Fruit fly (Drosophila melanogaster) whole organism, embryonic: ENCODE data around the gene Spt6.

Source experiments
- ATbp ChIP-seq: fragments of 200-800 bp; sonication (Bioruptor generic); optimal IDR thresholded peaks from 2 replicates; lab custom pipeline; 2017; ENCODE audit warnings: missing biosample characterization, mild to moderate bottlenecking, missing genetic modification characterization, missing genetic modification reagents
- Ada2b ChIP-seq: fragments of 200-800 bp; sonication (Bioruptor generic); IDR thresholded peaks from 2 replicates; pipeline ENCODE4 v1.3.6; 2022; ENCODE audit warnings: missing biosample characterization, missing genetic modification characterization
- CG10209 ChIP-seq: fragments of 200-800 bp; sonication (Bioruptor generic); optimal IDR thresholded peaks from 3 replicates; lab custom pipeline; 2017; ENCODE audit warnings: missing biosample characterization, mild to moderate bottlenecking, missing genetic modification characterization, missing genetic modification reagents
- CG1024 ChIP-seq: fragments of 200-800 bp; sonication (Bioruptor generic); IDR thresholded peaks from 2 replicates; pipeline ENCODE4 v1.3.6; 2022; ENCODE audit warnings: missing biosample characterization, missing genetic modification characterization
- CG10543 ChIP-seq: fragments of 200-800 bp; sonication (Bioruptor generic); optimal IDR thresholded peaks from 3 replicates; lab custom pipeline; 2017; ENCODE audit warnings: missing biosample characterization, mild to moderate bottlenecking, missing genetic modification characterization, moderate library complexity
- CG11085 ChIP-seq: fragments of 200-800 bp; sonication (Bioruptor generic); IDR thresholded peaks from 2 replicates; pipeline ENCODE4 v1.3.6; 2022; ENCODE audit warnings: missing biosample characterization, missing genetic modification characterization
- CG12391 ChIP-seq: fragments of 200-800 bp; sonication (Bioruptor generic); optimal IDR thresholded peaks from 3 replicates; lab custom pipeline; 2018; ENCODE audit warnings: missing biosample characterization, mild to moderate bottlenecking, missing genetic modification characterization, moderate library complexity
- CG13287 ChIP-seq: fragments of 200-800 bp; sonication (Bioruptor generic); IDR thresholded peaks from 2 replicates; pipeline ENCODE4 v1.3.6; 2022; ENCODE audit warnings: missing biosample characterization, missing genetic modification characterization; ENCODE audit not compliant: partially characterized antibody
- CG14710 ChIP-seq: fragments of 200-800 bp; sonication (Bioruptor generic); optimal IDR thresholded peaks from 3 replicates; lab custom pipeline; 2019; ENCODE audit warnings: missing biosample characterization, mild to moderate bottlenecking, missing genetic modification characterization, moderate library complexity
- CG14965 ChIP-seq: fragments of 200-800 bp; sonication (Bioruptor generic); optimal IDR thresholded peaks from 2 replicates; lab custom pipeline; 2016; ENCODE audit warnings: missing biosample characterization, missing genetic modification characterization, borderline replicate concordance
- CG15073 ChIP-seq: fragments of 200-800 bp; sonication (Bioruptor generic); optimal IDR thresholded peaks from 2 replicates; lab custom pipeline; 2016; ENCODE audit warnings: missing biosample characterization, missing genetic modification characterization
- CG16779 ChIP-seq: fragments of 200-800 bp; sonication (Bioruptor generic); IDR thresholded peaks from 2 replicates; pipeline ENCODE4 v1.3.6; 2022; ENCODE audit warnings: missing biosample characterization, missing genetic modification characterization
- CG2678 ChIP-seq: fragments of 200-800 bp; sonication (Bioruptor generic); optimal IDR thresholded peaks from 3 replicates; lab custom pipeline; 2019; ENCODE audit warnings: missing biosample characterization, mild to moderate bottlenecking, missing genetic modification characterization, moderate library complexity
- CG2712 ChIP-seq: fragments of 200-800 bp; optimal IDR thresholded peaks from 3 replicates; lab custom pipeline; 2019; ENCODE audit warnings: missing biosample characterization, mild to moderate bottlenecking, missing genetic modification characterization, moderate library complexity
- CG31388 ChIP-seq: fragments of 200-800 bp; sonication (Bioruptor generic); optimal IDR thresholded peaks from 2 replicates; lab custom pipeline; 2016; ENCODE audit warnings: missing biosample characterization, missing genetic modification characterization
- CG3407 ChIP-seq: fragments of 200-800 bp; sonication (Bioruptor generic); optimal IDR thresholded peaks from 2 replicates; lab custom pipeline; 2018; ENCODE audit warnings: missing biosample characterization, mild to moderate bottlenecking, missing genetic modification characterization
- CG42726 ChIP-seq: fragments of 200-800 bp; sonication (Bioruptor generic); IDR thresholded peaks from 2 replicates; pipeline ENCODE4 v1.3.6; 2022; ENCODE audit warnings: missing biosample characterization, missing genetic modification characterization; ENCODE audit not compliant: partially characterized antibody
- CG6689 ChIP-seq: fragments of 200-800 bp; sonication (Bioruptor generic); IDR thresholded peaks from 2 replicates; pipeline ENCODE4 v1.3.6; 2022; ENCODE audit warnings: missing biosample characterization, missing genetic modification characterization
- CG6813 ChIP-seq: fragments of 200-800 bp; sonication (Bioruptor generic); optimal IDR thresholded peaks from 2 replicates; lab custom pipeline; 2017; ENCODE audit warnings: missing biosample characterization, missing genetic modification characterization, mild to moderate bottlenecking, moderate library complexity, missing genetic modification reagents
- CG7987 ChIP-seq: fragments of 200-800 bp; sonication (Bioruptor generic); optimal IDR thresholded peaks from 2 replicates; lab custom pipeline; 2018; ENCODE audit warnings: missing biosample characterization, mild to moderate bottlenecking, missing genetic modification characterization, moderate library complexity
- CG9797 ChIP-seq: fragments of 200-800 bp; sonication (Bioruptor generic); optimal IDR thresholded peaks from 3 replicates; lab custom pipeline; 2018; ENCODE audit warnings: missing biosample characterization, mild to moderate bottlenecking, missing genetic modification characterization
- CTCF ChIP-seq: fragments of 200-800 bp; sonication (Bioruptor generic); optimal IDR thresholded peaks from 2 replicates; lab custom pipeline; 2017; ENCODE audit warnings: missing biosample characterization, mild to moderate bottlenecking, missing genetic modification characterization, moderate library complexity
- Dad ChIP-seq: fragments of 200-800 bp; sonication (Bioruptor generic); optimal IDR thresholded peaks from 3 replicates; lab custom pipeline; 2016; ENCODE audit warnings: missing biosample characterization, missing genetic modification characterization
- Doc3 ChIP-seq: fragments of 200-800 bp; sonication (Bioruptor generic); IDR thresholded peaks from 3 replicates; pipeline ENCODE4 v1.3.6; 2022; ENCODE audit warnings: missing biosample characterization, missing genetic modification characterization; ENCODE audit not compliant: partially characterized antibody
- Eip74EF ChIP-seq, 2 experiments: fragments of 200-800 bp in 1 of 2; fragments of >200 bp in 1 of 2; sonication (Bioruptor generic) in 1 of 2; optimal IDR thresholded peaks; 2 replicates each; lab custom pipeline; 2017 to 2019; ENCODE audit warnings: missing biosample characterization in 2 of 2, missing genetic modification characterization in 2 of 2, mild to moderate bottlenecking in 1 of 2, moderate library complexity in 1 of 2
- Fer1 ChIP-seq: fragments of 200-800 bp; sonication (Bioruptor generic); optimal IDR thresholded peaks from 2 replicates; lab custom pipeline; 2017; ENCODE audit warnings: missing biosample characterization, mild to moderate bottlenecking, missing genetic modification characterization
- Gug ChIP-seq: fragments of 200-800 bp; sonication (Bioruptor generic); IDR thresholded peaks from 4 replicates; pipeline ENCODE4 v1.3.6; 2022; ENCODE audit warnings: missing biosample characterization, missing genetic modification characterization
- HLH54F ChIP-seq: fragments of 200-800 bp; sonication (Bioruptor generic); optimal IDR thresholded peaks from 3 replicates; lab custom pipeline; 2016; ENCODE audit warnings: missing biosample characterization, missing genetic modification characterization
- Max ChIP-seq: fragments of 200-800 bp; sonication (Bioruptor generic); optimal IDR thresholded peaks from 2 replicates; lab custom pipeline; 2016; ENCODE audit warnings: missing biosample characterization, mild to moderate bottlenecking, missing genetic modification characterization
- Nf-YC ChIP-seq: fragments of 200-800 bp; optimal IDR thresholded peaks from 3 replicates; lab custom pipeline; 2019; ENCODE audit warnings: missing biosample characterization, mild to moderate bottlenecking, missing genetic modification characterization, moderate library complexity
- Oaz ChIP-seq: fragments of 200-800 bp; sonication (Bioruptor generic); IDR thresholded peaks from 2 replicates; pipeline ENCODE4 v1.3.6; 2022; ENCODE audit warnings: missing biosample characterization, missing genetic modification characterization
- Rfx ChIP-seq: fragments of 200-800 bp; sonication (Bioruptor generic); IDR thresholded peaks from 2 replicates; pipeline ENCODE4 v1.3.6; 2022; ENCODE audit warnings: missing biosample characterization, missing genetic modification characterization
- TFAM ChIP-seq: fragments of 200-800 bp; sonication (Bioruptor generic); optimal IDR thresholded peaks from 2 replicates; lab custom pipeline; 2017; ENCODE audit warnings: missing biosample characterization, missing genetic modification characterization, inconsistent platforms
- bsh ChIP-seq, 2 experiments: fragments of 200-800 bp; sonication (Bioruptor generic); optimal IDR thresholded peaks; 2 replicates each; lab custom pipeline; 2017 to 2018; ENCODE audit warnings: mild to moderate bottlenecking in 2 of 2, missing biosample characterization in 2 of 2, missing genetic modification characterization in 2 of 2, moderate library complexity in 1 of 2
- cg ChIP-seq: fragments of 200-800 bp; sonication (Bioruptor generic); optimal IDR thresholded peaks from 3 replicates; lab custom pipeline; 2019; ENCODE audit warnings: missing biosample characterization, mild to moderate bottlenecking, missing genetic modification characterization, moderate library complexity
- corto ChIP-seq: fragments of 200-800 bp; sonication (Bioruptor generic); optimal IDR thresholded peaks from 2 replicates; lab custom pipeline; 2016; ENCODE audit warnings: missing biosample characterization, mild to moderate bottlenecking, missing genetic modification characterization, moderate library complexity
- crol ChIP-seq: fragments of 200-800 bp; sonication (Bioruptor generic); IDR thresholded peaks from 2 replicates; pipeline ENCODE4 v1.3.6; 2022; ENCODE audit warnings: missing biosample characterization, missing genetic modification characterization
- dm ChIP-seq: fragments of 200-800 bp; sonication (Bioruptor generic); optimal IDR thresholded peaks from 3 replicates; lab custom pipeline; 2016; ENCODE audit warnings: missing biosample characterization, missing genetic modification characterization
- fd3F ChIP-seq: fragments of 200-800 bp; sonication (Bioruptor generic); optimal IDR thresholded peaks from 2 replicates; lab custom pipeline; 2018; ENCODE audit warnings: missing biosample characterization, mild to moderate bottlenecking, missing genetic modification characterization, moderate library complexity
- ham ChIP-seq: fragments of 200-800 bp; sonication (Bioruptor generic); IDR thresholded peaks from 2 replicates; pipeline ENCODE4 v1.3.6; 2022; ENCODE audit warnings: missing biosample characterization, missing genetic modification characterization
- hth ChIP-seq: fragments of >200 bp; optimal IDR thresholded peaks from 2 replicates; lab custom pipeline; 2017; ENCODE audit warnings: inconsistent platforms
- lab ChIP-seq: fragments of 200-800 bp; sonication (Bioruptor generic); optimal IDR thresholded peaks from 3 replicates; lab custom pipeline; 2017; ENCODE audit warnings: missing biosample characterization, missing genetic modification characterization, mild to moderate bottlenecking, moderate library complexity, missing genetic modification reagents
- onecut ChIP-seq: fragments of 200-800 bp; sonication (Bioruptor generic); IDR thresholded peaks from 2 replicates; pipeline ENCODE4 v1.3.6; 2022; ENCODE audit warnings: missing biosample characterization, missing genetic modification characterization
- peb ChIP-seq: fragments of 200-800 bp; sonication (Bioruptor generic); IDR thresholded peaks from 2 replicates; pipeline ENCODE4 v1.3.6; 2022; ENCODE audit warnings: missing biosample characterization, missing genetic modification characterization
- sens ChIP-seq: fragments of 200-800 bp; sonication (Bioruptor generic); peaks from one replicate; lab custom pipeline; 2016; ENCODE audit warnings: missing biosample characterization, missing genetic modification characterization
- shn ChIP-seq: fragments of 200-800 bp; sonication (Bioruptor generic); optimal IDR thresholded peaks from 3 replicates; lab custom pipeline; 2016; ENCODE audit warnings: missing biosample characterization, missing genetic modification characterization
- sim ChIP-seq: fragments of 200-800 bp; sonication (Bioruptor generic); IDR thresholded peaks from 2 replicates; pipeline ENCODE4 v1.3.6; 2022; ENCODE audit warnings: missing biosample characterization, missing genetic modification characterization
- sima ChIP-seq: fragments of 200-800 bp; sonication (Bioruptor generic); optimal IDR thresholded peaks from 2 replicates; lab custom pipeline; 2016; ENCODE audit warnings: missing biosample characterization, missing genetic modification characterization
- tll ChIP-seq, 2 experiments: fragments of 200-800 bp in 1 of 2; fragments of >200 bp in 1 of 2; sonication (Bioruptor generic) in 1 of 2; optimal IDR thresholded peaks; 2 replicates each; lab custom pipeline; 2017 to 2019; ENCODE audit warnings: missing biosample characterization in 2 of 2, missing genetic modification characterization in 2 of 2, mild to moderate bottlenecking in 1 of 2, moderate library complexity in 1 of 2
- vnd ChIP-seq: fragments of 200-800 bp; sonication (Bioruptor generic); IDR thresholded peaks from 3 replicates; pipeline ENCODE4 v1.3.6; 2022; ENCODE audit warnings: missing biosample characterization, missing genetic modification characterization; ENCODE audit not compliant: partially characterized antibody
- zen ChIP-seq: fragments of 200-800 bp; sonication (Bioruptor generic); optimal IDR thresholded peaks from 3 replicates; lab custom pipeline; 2018; ENCODE audit warnings: missing biosample characterization, mild to moderate bottlenecking, missing genetic modification characterization, moderate library complexity

Gene Spt6

dm6 chrX:6253701-6254100, 13.9 kb upstream of the Spt6 start (continued):
- TF ChIP-seq CG6813 (GFP tag; lab: Kevin White, UChicago) (peak; percentile 8), zen (peak; percentile 57), sim (GFP tag; lab: Robert Waterston, UW) (no peak), CG3407 (GFP tag; lab: Kevin White, UChicago) (peak; percentile 6), CG10209 (GFP tag; lab: Kevin White, UChicago) (no peak), cg (GFP tag; lab: Kevin White, UChicago) (peak; percentile 40), Max (GFP tag; lab: Kevin White, UChicago) (no peak), CG12391 (no peak), corto (GFP tag; lab: Kevin White, UChicago) (no peak), TFAM (GFP tag; lab: Kevin White, UChicago) (no peak), lab (GFP tag; lab: Kevin White, UChicago) (peak; percentile 7), peb (GFP tag; lab: Robert Waterston, UW) (no peak), Fer1 (GFP tag; lab: Kevin White, UChicago) (peak; percentile 0), shn (GFP tag; lab: Kevin White, UChicago) (no peak), ham (GFP tag; lab: Robert Waterston, UW) (no peak), CG10543 (GFP tag; lab: Kevin White, UChicago) (peak; percentile 16), vnd (no peak), fd3F (GFP tag; lab: Kevin White, UChicago) (peak; percentile 16), CG14965 (peak; percentile 91), CG42726 (no peak), Nf-YC (tag; lab: Kevin White, UChicago) (no peak), CG13287 (GFP tag; lab: Robert Waterston, UW) (no peak), ATbp (peak; percentile 54), sima (GFP tag; lab: Kevin White, UChicago) (no peak), bsh (GFP tag; optimal IDR thresholded peaks at IDR 0.05; lab: Kevin White, UChicago) (peak in 1 of 2 experiments; percentile 19), CG31388 (GFP tag; lab: Kevin White, UChicago) (no peak), CG6689 (no peak), CG2678 (peak; percentile 20), Gug (GFP tag; lab: Robert Waterston, UW) (no peak), CG16779 (GFP tag; lab: Robert Waterston, UW) (no peak), sens (GFP tag; lab: Kevin White, UChicago) (peak; percentile 83), hth (lab: Kevin White, UChicago) (no peak), CG2712 (tag; lab: Kevin White, UChicago) (no peak), Rfx (GFP tag; lab: Robert Waterston, UW) (no peak), Doc3 (no peak), Eip74EF (GFP tag; optimal IDR thresholded peaks at IDR 0.05; lab: Kevin White, UChicago) (no peak), CG15073 (GFP tag; lab: Kevin White, UChicago) (no peak), HLH54F (GFP tag; lab: Kevin White, UChicago) (no peak), tll (GFP tag; optimal IDR thresholded peaks at IDR 0.05; lab: Kevin White, UChicago) (no peak), Oaz (no peak), CG9797 (no peak), Dad (no peak), Ada2b (GFP tag; lab: Robert Waterston, UW) (no peak), CTCF (GFP tag; lab: Kevin White, UChicago) (peak; percentile 90), crol (GFP tag; lab: Robert Waterston, UW) (no peak), dm (GFP tag; lab: Kevin White, UChicago) (no peak), CG14710 (tag; lab: Kevin White, UChicago) (no peak), CG7987 (GFP tag; lab: Kevin White, UChicago) (peak; percentile 11), CG1024 (0 out of 2 replicates have a peak, but pooled peaks have one; percentile 11), CG11085 (GFP tag; lab: Robert Waterston, UW) (no peak), onecut (GFP tag; lab: Robert Waterston, UW) (peak; percentile 29)
